Worm (Caenorhabditis elegans): ENCODE data around the gene F43G6.17.

DNA sequence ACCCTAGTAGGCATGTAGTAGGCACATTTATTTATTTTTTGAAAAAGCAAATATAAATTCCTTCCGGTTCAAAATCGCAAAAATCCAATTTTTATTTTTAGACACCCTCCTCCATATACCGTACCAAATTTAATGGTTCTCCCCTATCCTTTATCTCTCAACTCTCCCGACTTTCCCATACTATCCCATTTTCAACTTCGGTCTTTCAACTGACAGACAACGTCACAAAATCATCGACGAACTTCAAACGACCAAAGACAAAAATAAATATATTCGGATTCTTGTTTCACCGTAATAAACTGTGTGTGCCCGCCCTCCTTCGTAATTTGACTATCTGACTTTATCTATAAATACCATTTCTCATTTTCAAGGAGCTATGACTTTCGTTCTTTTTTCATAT, 32.7 kb downstream of the F43G6.17 start, which contains the start of gene T27D12.6:
- TF ChIP-seq hlh-13 (GFP tag; optimal IDR thresholded peaks at IDR 0.05) = no peak
- TF ChIP-seq unc-55 (GFP tag; optimal IDR thresholded peaks at IDR 0.05) = no peak
- no peak for TF ChIP-seq rnt-1 (tag; optimal IDR thresholded peaks at IDR 0.05)
- no peak for TF ChIP-seq ceh-30 (tag; optimal IDR thresholded peaks at IDR 0.05)
- TF ChIP-seq lin-11 (tag; optimal IDR thresholded peaks at IDR 0.05) = no peak
- no peak for TF ChIP-seq T23F11.4 (GFP tag; optimal IDR thresholded peaks at IDR 0.05)
- no peak for TF ChIP-seq fkh-10 (GFP tag; optimal IDR thresholded peaks at IDR 0.05)
- TF ChIP-seq ets-4 (tag; optimal IDR thresholded peaks at IDR 0.05) = no peak
- no peak for TF ChIP-seq syd-9 (tag; optimal IDR thresholded peaks at IDR 0.05)
- no peak for TF ChIP-seq fax-1 (tag; optimal IDR thresholded peaks at IDR 0.05)

Data from whole organism, late embryonic.